Worm (Caenorhabditis elegans) whole organism, early embryonic: ENCODE data around the gene D1054.18.

Experiments
- B0310.2 ChIP-seq: sonication (generic microtip); optimal IDR thresholded peaks from 2 replicates; lab custom pipeline; 2016; ENCODE audit warnings: mild to moderate bottlenecking, missing genetic modification characterization, missing compliant biosample characterization
- aly-1 ChIP-seq: sonication (generic microtip); optimal IDR thresholded peaks from 2 replicates; lab custom pipeline; 2016; ENCODE audit warnings: missing genetic modification characterization, missing compliant biosample characterization
- ama-1 ChIP-seq: fragments of 150-350 bp; optimal IDR thresholded peaks from 2 replicates; lab custom pipeline; 2014
- flt-1 ChIP-seq: fragments of 200-800 bp; sonication (Bioruptor generic); IDR thresholded peaks from 2 replicates; pipeline ENCODE4 v1.3.6; 2022; ENCODE audit warnings: missing genetic modification characterization, missing compliant biosample characterization
- pes-1 ChIP-seq: fragments of 200-800 bp; sonication (Bioruptor generic); IDR thresholded peaks from 2 replicates; pipeline ENCODE4 v1.3.6; 2022; ENCODE audit warnings: missing genetic modification reagents, missing genetic modification characterization, missing compliant biosample characterization
- tbx-11 ChIP-seq: fragments of 200-800 bp; sonication (Bioruptor generic); IDR thresholded peaks from 2 replicates; pipeline ENCODE4 v1.3.6; 2022; ENCODE audit warnings: missing genetic modification characterization, missing compliant biosample characterization
- tbx-37 ChIP-seq: fragments of 200-800 bp; sonication (Bioruptor generic); conservative IDR thresholded peaks from 2 replicates; pipeline ENCODE4 v1.3.6; 2022; ENCODE audit warnings: missing genetic modification reagents, missing genetic modification characterization, missing compliant biosample characterization

ce11 chrV:10764066-10764465 is 36.9 kb downstream of the D1054.18 start, which contains the start of gene ocr-1:
- TF ChIP-seq ama-1 (lab: Kevin White, UChicago) (no peak), pes-1 (GFP tag; lab: Robert Waterston, UW) (no peak), tbx-11 (GFP tag; lab: Robert Waterston, UW) (no peak), B0310.2 (tag; lab: Kevin White, UChicago) (no peak), tbx-37 (GFP tag; lab: Robert Waterston, UW) (no peak), flt-1 (GFP tag; lab: Robert Waterston, UW) (no peak), aly-1 (tag; lab: Kevin White, UChicago) (no peak)
